Fruit fly (Drosophila melanogaster) Kc167 (cell line): ENCODE results near the gene Itgbn.

Source experiments
- Myc ChIP-seq: fragments of >200 bp; optimal IDR thresholded peaks from 2 replicates; lab custom pipeline; 2017; ENCODE audit warnings: missing external identifiers
- Sin3A ChIP-seq: fragments of >200 bp; optimal IDR thresholded peaks from 2 replicates; lab custom pipeline; 2018; ENCODE audit warnings: missing external identifiers
- h ChIP-seq: fragments of >200 bp; optimal IDR thresholded peaks from 3 replicates; lab custom pipeline; 2018; ENCODE audit warnings: missing external identifiers
- insv ChIP-seq: fragments of >200 bp; optimal IDR thresholded peaks from 3 replicates; lab custom pipeline; 2018; ENCODE audit warnings: missing external identifiers
- psq ChIP-seq: fragments of >200 bp; optimal IDR thresholded peaks from 2 replicates; lab custom pipeline; 2017; ENCODE audit warnings: missing external identifiers
- ttk ChIP-seq: sonication (Bioruptor generic); optimal IDR thresholded peaks from 2 replicates; lab custom pipeline; 2017; ENCODE audit warnings: missing external identifiers

Itgbn gene

dm6 chr2L:21073300-21073699 is 20.5 kb downstream of the Itgbn start:
- TF ChIP-seq psq, result no peak
- TF ChIP-seq h, result no peak
- no peak for TF ChIP-seq insv (lab: Kevin White, UChicago)
- TF ChIP-seq Sin3A (lab: Kevin White, UChicago), result no peak
- no peak for TF ChIP-seq ttk (lab: Kevin White, UChicago)

dm6 chr2L:21073818-21074217 is 21.0 kb downstream of the Itgbn start:
- TF ChIP-seq insv (lab: Kevin White, UChicago), result no peak
- TF ChIP-seq h, result no peak
- no peak for TF ChIP-seq Sin3A (lab: Kevin White, UChicago)
- TF ChIP-seq Myc (lab: Kevin White, UChicago), result no peak
- no peak for TF ChIP-seq ttk (lab: Kevin White, UChicago)
- no peak for TF ChIP-seq psq

DNA sequence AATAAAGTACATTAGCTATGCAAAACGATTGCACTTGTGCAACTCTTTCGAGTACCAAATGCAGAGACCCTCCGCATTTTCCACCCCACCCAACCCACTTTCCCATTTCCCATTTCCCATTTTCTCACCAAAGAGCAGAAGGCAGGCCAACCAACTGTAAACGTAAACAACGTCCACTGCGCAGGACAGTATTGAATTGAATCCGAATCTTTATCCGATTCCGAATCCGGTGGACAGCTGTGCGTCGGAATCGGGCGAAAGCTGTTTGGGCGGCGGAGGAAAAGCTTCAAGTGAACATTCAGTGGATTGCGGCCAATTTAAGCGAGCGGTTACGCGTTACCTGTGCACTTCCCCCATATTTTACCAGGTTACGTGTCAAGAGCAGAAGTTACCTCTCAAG is 22.3 kb downstream of the Itgbn start, which contains the start of gene tadr:
Gene tadr (plus strand): TSS at position 301 of the 400 bp plus-strand sequence.
- TF ChIP-seq h (no peak), insv (lab: Kevin White, UChicago) (no peak), psq (no peak), ttk (lab: Kevin White, UChicago) (no peak), Myc (lab: Kevin White, UChicago) (no peak), Sin3A (lab: Kevin White, UChicago) (no peak)

- TF ChIP-seq Myc (lab: Kevin White, UChicago) (no peak), ttk (lab: Kevin White, UChicago) (no peak), h (no peak), psq (no peak), insv (lab: Kevin White, UChicago) (no peak), Sin3A (lab: Kevin White, UChicago) (no peak)
Measured at dm6 chr2L:21077849-21078248, 25.0 kb downstream of the Itgbn start.

- TF ChIP-seq Sin3A (lab: Kevin White, UChicago), result no peak
- no peak for TF ChIP-seq ttk (lab: Kevin White, UChicago)
- no peak for TF ChIP-seq h
- no peak for TF ChIP-seq insv (lab: Kevin White, UChicago)
- no peak for TF ChIP-seq psq
- no peak for TF ChIP-seq Myc (lab: Kevin White, UChicago)
Measured at dm6 chr2L:21082444-21083201, 29.8 kb downstream of the Itgbn start, which contains the start of gene CG33511. Gene CG33511 (minus strand): TSS chr2L:21082494.

DNA sequence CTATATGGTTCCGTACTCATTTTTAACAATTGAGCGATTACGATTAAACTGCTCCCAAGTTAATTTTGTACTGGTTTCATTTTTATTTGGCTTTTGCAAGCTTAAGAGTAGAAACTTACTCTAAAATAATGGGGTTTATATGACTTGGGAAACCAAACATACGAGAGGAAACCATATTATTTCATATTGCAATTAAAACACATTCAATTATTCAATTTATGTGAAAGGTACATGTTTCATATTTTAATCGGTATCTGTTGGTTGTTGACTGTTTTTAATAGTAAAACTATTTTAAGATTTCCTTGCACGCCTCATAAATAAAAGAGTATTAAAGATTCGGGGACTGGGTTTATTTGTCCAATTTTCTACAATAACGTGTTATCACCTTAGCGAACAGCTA is 31.4 kb downstream of the Itgbn start, which contains the start of gene CG33510:
Gene CG33510 (minus strand): TSS at position 59 of the 400 bp plus-strand sequence.
- TF ChIP-seq Sin3A (lab: Kevin White, UChicago), result no peak
- no peak for TF ChIP-seq ttk (lab: Kevin White, UChicago)
- TF ChIP-seq psq, result no peak
- no peak for TF ChIP-seq insv (lab: Kevin White, UChicago)
- no peak for TF ChIP-seq h
- TF ChIP-seq Myc (lab: Kevin White, UChicago), result no peak

DNA sequence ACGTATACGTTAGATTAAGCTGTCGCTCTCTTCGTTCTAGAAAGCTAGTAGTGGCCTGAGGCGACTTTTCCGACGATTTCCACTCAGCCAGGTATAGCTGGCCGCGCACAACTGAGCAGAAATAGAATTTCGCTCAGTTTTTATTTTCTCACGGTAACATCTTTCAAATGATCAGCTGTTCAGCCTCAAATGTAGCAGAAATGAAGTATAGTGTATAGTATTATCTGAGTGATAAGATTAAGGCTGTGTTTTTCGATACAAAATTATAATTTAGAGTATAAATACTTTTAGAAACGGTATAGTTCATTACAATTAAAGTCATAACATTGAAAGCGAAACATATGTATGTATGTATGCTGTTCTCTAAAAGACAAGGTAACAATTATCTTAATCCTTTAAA is 33.6 kb downstream of the Itgbn start, which contains the start of gene CG33509:
Gene CG33509 (minus strand): TSS at position 101 of the 400 bp plus-strand sequence.
- TF ChIP-seq insv (lab: Kevin White, UChicago), result no peak
- no peak for TF ChIP-seq Sin3A (lab: Kevin White, UChicago)

- TF ChIP-seq Sin3A (lab: Kevin White, UChicago) (no peak), Myc (lab: Kevin White, UChicago) (no peak), psq (no peak), insv (lab: Kevin White, UChicago) (no peak), h (no peak), ttk (lab: Kevin White, UChicago) (no peak)
Measured at dm6 chr2L:21088651-21089050, 35.8 kb downstream of the Itgbn start, which contains the start of gene ppk13. Gene ppk13 (minus strand): TSS chr2L:21088751.

DNA sequence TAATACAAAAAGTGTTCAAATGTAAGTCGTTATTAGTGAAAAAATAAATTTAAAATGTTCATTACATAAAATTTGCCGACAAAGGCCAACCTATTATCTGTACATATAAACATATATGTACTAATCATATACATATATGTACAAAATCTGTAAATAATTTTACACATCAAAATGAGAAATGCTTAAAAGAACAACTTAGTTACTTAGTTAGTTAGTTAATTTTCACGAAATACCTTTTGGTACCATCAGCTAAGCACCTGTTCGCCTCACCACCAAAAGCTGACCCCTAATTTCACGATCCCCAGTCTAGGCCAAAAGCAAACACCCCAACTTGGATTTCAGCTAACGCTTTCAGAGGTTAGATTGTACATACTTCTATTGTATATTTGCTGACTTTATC is 36.2 kb downstream of the Itgbn start, which contains the start of gene CG9259:
Gene CG9259 (plus strand): TSS at position 301 of the 400 bp plus-strand sequence.
- TF ChIP-seq ttk (lab: Kevin White, UChicago) (no peak), h (no peak), Sin3A (lab: Kevin White, UChicago) (no peak), Myc (lab: Kevin White, UChicago) (no peak), psq (no peak), insv (lab: Kevin White, UChicago) (no peak)

- TF ChIP-seq psq (no peak), Myc (lab: Kevin White, UChicago) (no peak), ttk (lab: Kevin White, UChicago) (no peak), Sin3A (lab: Kevin White, UChicago) (no peak), h (no peak), insv (lab: Kevin White, UChicago) (no peak)
Measured at dm6 chr2L:21090958-21091357, 38.1 kb downstream of the Itgbn start, which contains the start of gene CG14397. Gene CG14397 (plus strand): TSS chr2L:21091227.

- TF ChIP-seq ttk (lab: Kevin White, UChicago) (no peak), Myc (lab: Kevin White, UChicago) (no peak), Sin3A (lab: Kevin White, UChicago) (no peak), insv (lab: Kevin White, UChicago) (no peak), psq (no peak), h (no peak)
Measured at dm6 chr2L:21096448-21096994, 43.7 kb downstream of the Itgbn start, which contains the start of gene CG34136. Gene CG34136 (plus strand): TSS chr2L:21096922.

dm6 chr2L:21097850-21098249 is 45.0 kb downstream of the Itgbn start:
- TF ChIP-seq Sin3A (lab: Kevin White, UChicago) (no peak), ttk (lab: Kevin White, UChicago) (no peak), insv (lab: Kevin White, UChicago) (no peak), Myc (lab: Kevin White, UChicago) (no peak), h (no peak), psq (no peak)
